Worm (Caenorhabditis elegans) whole organism, late embryonic: ENCODE measurements around the gene clec-175.

Experiments used
- F13H6.1 ChIP-seq: sonication (generic microtip); optimal IDR thresholded peaks from 2 replicates; lab custom pipeline; 2016; ENCODE audit warnings: missing genetic modification characterization, missing compliant biosample characterization
- K02D7.2 ChIP-seq: sonication (generic microtip); optimal IDR thresholded peaks from 2 replicates; lab custom pipeline; 2017; ENCODE audit warnings: mild to moderate bottlenecking, missing genetic modification characterization, missing compliant biosample characterization
- T23F11.4 ChIP-seq: fragments of 200-800 bp; sonication (Bioruptor generic); optimal IDR thresholded peaks from 2 replicates; lab custom pipeline; 2018; ENCODE audit warnings: mild to moderate bottlenecking, missing genetic modification characterization, missing compliant biosample characterization
- Y22D7AL.16 ChIP-seq: sonication (generic microtip); optimal IDR thresholded peaks from 2 replicates; lab custom pipeline; 2016; ENCODE audit warnings: missing genetic modification characterization, missing compliant biosample characterization
- ahr-1 ChIP-seq: sonication (generic microtip); optimal IDR thresholded peaks from 2 replicates; lab custom pipeline; 2016; ENCODE audit warnings: missing genetic modification characterization, missing compliant biosample characterization
- ama-1 ChIP-seq: fragments of 150-350 bp; optimal IDR thresholded peaks from 2 replicates; lab custom pipeline; 2014
- ceh-18 ChIP-seq: sonication (generic microtip); optimal IDR thresholded peaks from 2 replicates; lab custom pipeline; 2016; ENCODE audit warnings: missing genetic modification characterization, missing compliant biosample characterization
- ceh-22 ChIP-seq: sonication (generic microtip); optimal IDR thresholded peaks from 2 replicates; lab custom pipeline; 2017; ENCODE audit warnings: missing biosample characterization, missing genetic modification characterization
- ceh-24 ChIP-seq: sonication (generic microtip); optimal IDR thresholded peaks from 2 replicates; lab custom pipeline; 2016; ENCODE audit warnings: mild to moderate bottlenecking, missing genetic modification characterization, missing compliant biosample characterization
- ceh-6 ChIP-seq: fragments of 200-800 bp; sonication (Bioruptor generic); optimal IDR thresholded peaks from 2 replicates; lab custom pipeline; 2018; ENCODE audit warnings: mild to moderate bottlenecking, missing genetic modification characterization, missing compliant biosample characterization
- ceh-9 ChIP-seq: sonication (generic microtip); optimal IDR thresholded peaks from 2 replicates; lab custom pipeline; 2016; ENCODE audit warnings: mild to moderate bottlenecking, missing genetic modification characterization, inconsistent platforms, missing compliant biosample characterization
- che-1 ChIP-seq: sonication (generic microtip); optimal IDR thresholded peaks from 2 replicates; lab custom pipeline; 2016; ENCODE audit warnings: mild to moderate bottlenecking, missing genetic modification characterization, missing compliant biosample characterization
- elt-2 ChIP-seq: sonication (generic microtip); optimal IDR thresholded peaks from 2 replicates; lab custom pipeline; 2016; ENCODE audit warnings: missing genetic modification reagents, missing genetic modification characterization, missing compliant biosample characterization
- fkh-10 ChIP-seq: fragments of 150-350 bp; optimal IDR thresholded peaks from 2 replicates; lab custom pipeline; 2014; ENCODE audit warnings: missing biosample characterization, missing genetic modification reagents, missing genetic modification characterization
- fkh-6 ChIP-seq: sonication (generic microtip); optimal IDR thresholded peaks from 2 replicates; lab custom pipeline; 2016; ENCODE audit warnings: missing genetic modification characterization, missing compliant biosample characterization
- hlh-15 ChIP-seq: sonication (generic microtip); optimal IDR thresholded peaks from 2 replicates; lab custom pipeline; 2016; ENCODE audit warnings: missing genetic modification characterization, missing compliant biosample characterization
- hlh-6 ChIP-seq: sonication (generic microtip); optimal IDR thresholded peaks from 2 replicates; lab custom pipeline; 2016; ENCODE audit warnings: missing genotype, missing genetic modification characterization, missing compliant biosample characterization
- hlh-8 ChIP-seq: sonication (generic microtip); optimal IDR thresholded peaks from 2 replicates; lab custom pipeline; 2016; ENCODE audit warnings: missing genotype, missing genetic modification characterization, missing compliant biosample characterization
- lim-6 ChIP-seq: sonication (generic microtip); optimal IDR thresholded peaks from 2 replicates; lab custom pipeline; 2016; ENCODE audit warnings: missing genetic modification characterization, missing compliant biosample characterization
- nfya-1 ChIP-seq: sonication (generic microtip); optimal IDR thresholded peaks from 2 replicates; lab custom pipeline; 2017; ENCODE audit warnings: missing genetic modification characterization, mild to moderate bottlenecking, missing compliant biosample characterization, antibody characterized with exemption, moderate library complexity
- nhr-11 ChIP-seq: fragments of 150-350 bp; optimal IDR thresholded peaks from 2 replicates; lab custom pipeline; 2014; ENCODE audit warnings: missing biosample characterization, missing genetic modification characterization
- pat-9 ChIP-seq: fragments of 200-800 bp; sonication (Bioruptor generic); optimal IDR thresholded peaks from 2 replicates; lab custom pipeline; 2018; ENCODE audit warnings: mild to moderate bottlenecking, missing genetic modification characterization, moderate library complexity, missing compliant biosample characterization
- pax-1 ChIP-seq: fragments of 150-350 bp; optimal IDR thresholded peaks from 2 replicates; lab custom pipeline; 2014; ENCODE audit warnings: missing biosample characterization, missing genetic modification characterization
- pha-4 ChIP-seq: fragments of 150-350 bp; optimal IDR thresholded peaks from 2 replicates; lab custom pipeline; 2018; ENCODE audit warnings: missing biosample characterization, missing genetic modification reagents, missing genetic modification characterization
- pros-1 ChIP-seq: fragments of 150-350 bp; optimal IDR thresholded peaks from 2 replicates; lab custom pipeline; 2014; ENCODE audit warnings: missing biosample characterization, missing genetic modification reagents, missing genetic modification characterization
- ref-2 ChIP-seq: sonication (generic microtip); optimal IDR thresholded peaks from 2 replicates; lab custom pipeline; 2016; ENCODE audit warnings: missing genetic modification characterization, missing compliant biosample characterization
- sdc-2 ChIP-seq: sonication (generic microtip); optimal IDR thresholded peaks from 2 replicates; lab custom pipeline; 2016; ENCODE audit warnings: missing genotype, missing genetic modification characterization, missing compliant biosample characterization
- sox-4 ChIP-seq: sonication (generic microtip); optimal IDR thresholded peaks from 2 replicates; lab custom pipeline; 2017; ENCODE audit warnings: mild to moderate bottlenecking, missing genetic modification characterization, inconsistent platforms, missing compliant biosample characterization
- syd-9 ChIP-seq: sonication (generic microtip); optimal IDR thresholded peaks from 2 replicates; lab custom pipeline; 2016; ENCODE audit warnings: mild to moderate bottlenecking, missing genetic modification characterization, moderate library complexity, missing compliant biosample characterization
- tbx-2 ChIP-seq: sonication (generic microtip); optimal IDR thresholded peaks from 2 replicates; lab custom pipeline; 2016; ENCODE audit warnings: missing genetic modification characterization, missing compliant biosample characterization
- ttx-3 ChIP-seq: sonication (generic microtip); optimal IDR thresholded peaks from 2 replicates; lab custom pipeline; 2016; ENCODE audit warnings: missing genetic modification reagents, missing genetic modification characterization, missing compliant biosample characterization
- unc-3 ChIP-seq, 2 experiments: fragments of 200-800 bp in 1 of 2; sonication (Bioruptor generic) in 1 of 2; sonication (generic microtip) in 1 of 2; conservative IDR thresholded peaks in 1 of 2; optimal IDR thresholded peaks in 1 of 2; 2 replicates each; pipeline versions ENCODE4 v1.3.6 to Lab custom; 2016 to 2022; ENCODE audit warnings: missing compliant biosample characterization in 2 of 2, missing genetic modification characterization in 2 of 2, missing genetic modification reagents in 1 of 2
- unc-42 ChIP-seq: sonication (generic microtip); optimal IDR thresholded peaks from 2 replicates; lab custom pipeline; 2016; ENCODE audit warnings: missing genotype, missing genetic modification characterization, missing compliant biosample characterization
- unc-86 ChIP-seq: sonication (generic microtip); optimal IDR thresholded peaks from 2 replicates; lab custom pipeline; 2016; ENCODE audit warnings: missing genetic modification characterization, missing compliant biosample characterization

clec-175 gene

DNA sequence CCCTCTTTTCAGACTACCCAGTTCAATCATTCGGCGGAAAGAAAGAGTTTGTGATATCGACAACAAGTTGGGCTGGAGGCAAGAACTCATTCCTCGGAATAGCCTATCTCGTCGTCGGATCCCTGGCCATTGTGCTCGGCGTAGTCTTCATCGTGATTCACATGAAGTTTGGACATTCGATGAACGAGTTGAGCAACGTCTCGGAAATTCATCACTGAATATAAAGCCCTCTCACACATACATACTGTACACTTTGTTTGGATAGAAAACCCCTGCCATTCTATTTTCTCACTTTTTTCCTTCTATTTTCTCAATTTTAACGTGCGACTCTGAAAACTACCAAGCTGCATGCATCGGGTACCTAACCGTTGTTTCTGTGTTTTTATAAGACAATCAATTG, 27.3 kb downstream of the clec-175 start, which contains the start of gene R08C7.12:
TSS of gene R08C7.12 (plus strand) at position 301 of the 400 bp plus-strand sequence.
- TF ChIP-seq ama-1: no peak
- TF ChIP-seq ttx-3: no peak
- no peak for TF ChIP-seq sox-4 (tag; lab: Kevin White, UChicago)
- TF ChIP-seq T23F11.4 (GFP tag; lab: Kevin White, UChicago): no peak
- no peak for TF ChIP-seq fkh-6 (tag; lab: Kevin White, UChicago)
- TF ChIP-seq F13H6.1 (tag; lab: Kevin White, UChicago): no peak
- TF ChIP-seq pha-4 (tag; lab: Kevin White, UChicago): no peak
- TF ChIP-seq pax-1: no peak
- no peak for TF ChIP-seq unc-86
- TF ChIP-seq fkh-10 (GFP tag; lab: Kevin White, UChicago): no peak

ce11 chrIV:4449843-4450242, 27.7 kb downstream of the clec-175 start:
- TF ChIP-seq elt-2 (tag; lab: Kevin White, UChicago) (peak; percentile 75), fkh-10 (GFP tag; lab: Kevin White, UChicago) (no peak)

DNA sequence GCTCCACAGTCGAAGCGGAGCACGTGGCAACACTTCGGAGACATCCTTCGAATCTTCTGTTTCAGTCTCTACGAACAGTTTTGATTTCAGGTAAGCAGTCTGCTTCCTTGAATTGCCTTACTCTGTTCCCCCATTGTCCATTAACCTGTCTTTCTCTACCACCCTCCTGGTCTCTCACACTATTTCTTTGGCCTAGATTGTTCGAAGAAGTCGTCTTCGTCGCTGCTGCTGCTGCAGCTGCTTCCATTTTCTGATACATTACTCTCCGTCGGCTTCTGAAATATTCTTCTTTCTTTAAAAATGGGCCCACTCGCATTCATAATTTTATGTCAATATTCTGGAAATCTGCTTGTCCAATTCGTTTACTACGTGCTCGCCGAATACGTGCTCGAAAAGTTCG, 29.4 kb downstream of the clec-175 start, which contains the start of gene R08C7.1:
TSS of gene R08C7.1 (plus strand) at position 301 of the 400 bp plus-strand sequence.
- TF ChIP-seq T23F11.4 (GFP tag; lab: Kevin White, UChicago): no peak
- TF ChIP-seq K02D7.2: no peak
- no peak for TF ChIP-seq hlh-6 (tag; lab: Kevin White, UChicago)
- no peak for TF ChIP-seq nhr-11 (tag; lab: Kevin White, UChicago)
- no peak for TF ChIP-seq pat-9 (tag; lab: Kevin White, UChicago)
- no peak for TF ChIP-seq pax-1
- TF ChIP-seq fkh-6 (tag; lab: Kevin White, UChicago): no peak
- no peak for TF ChIP-seq ceh-22
- no peak for TF ChIP-seq unc-42 (tag; lab: Kevin White, UChicago)
- TF ChIP-seq, all 69 proteins: peak for 0

DNA sequence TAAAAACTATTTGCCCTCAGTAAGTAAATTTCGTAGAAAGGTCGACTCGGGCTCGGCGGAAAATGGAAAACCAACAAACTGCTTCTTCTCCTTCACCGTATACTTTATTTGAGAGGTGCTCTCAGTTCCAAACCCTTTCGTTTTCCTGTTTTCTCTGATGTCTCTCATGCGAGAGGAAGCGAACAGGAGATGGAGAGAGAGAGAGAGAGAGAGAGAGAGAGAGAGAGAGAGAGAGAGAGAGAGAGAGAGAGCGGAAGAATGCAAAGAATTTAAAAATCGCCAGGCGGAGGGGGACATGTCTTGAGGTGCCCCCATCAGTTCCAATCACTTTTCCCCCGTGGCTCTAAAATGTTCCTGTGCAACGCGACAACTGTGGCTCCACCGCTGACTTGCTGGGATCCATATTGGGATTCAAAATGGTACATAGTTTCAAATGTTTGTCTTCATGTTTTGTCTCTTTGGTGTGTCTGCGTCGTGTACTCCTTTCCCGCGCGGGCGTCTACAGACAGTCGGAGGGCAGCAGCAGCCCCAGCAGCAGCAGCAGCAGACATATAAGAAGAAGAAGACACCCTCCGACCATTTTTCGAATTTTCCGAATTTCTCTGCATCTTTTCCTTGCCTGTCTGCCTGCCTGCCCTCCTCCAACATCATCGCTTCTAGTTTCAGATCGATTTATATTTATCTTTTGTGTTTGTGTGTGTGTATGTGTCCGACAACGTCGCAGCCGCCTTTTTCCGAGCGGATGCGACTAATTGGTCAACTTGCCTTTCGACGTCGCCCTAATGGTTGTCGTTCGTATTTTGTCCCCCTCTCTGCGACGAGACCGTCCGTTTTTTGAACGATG, 32.4 kb downstream of the clec-175 start, which contains the start of gene R08C7.11:
TSS of gene R08C7.11 (minus strand) at position 608 of the 844 bp plus-strand sequence.
- TF ChIP-seq nfya-1 (tag; lab: Kevin White, UChicago): peak; percentile 16
- TF ChIP-seq sdc-2 (tag; lab: Kevin White, UChicago): peak; percentile 50
- peak; percentile 17 for TF ChIP-seq ceh-6 (GFP tag; lab: Kevin White, UChicago)
- TF ChIP-seq ceh-18 (tag; lab: Kevin White, UChicago): peak; percentile 30
- no peak for TF ChIP-seq tbx-2 (tag; lab: Kevin White, UChicago)

DNA sequence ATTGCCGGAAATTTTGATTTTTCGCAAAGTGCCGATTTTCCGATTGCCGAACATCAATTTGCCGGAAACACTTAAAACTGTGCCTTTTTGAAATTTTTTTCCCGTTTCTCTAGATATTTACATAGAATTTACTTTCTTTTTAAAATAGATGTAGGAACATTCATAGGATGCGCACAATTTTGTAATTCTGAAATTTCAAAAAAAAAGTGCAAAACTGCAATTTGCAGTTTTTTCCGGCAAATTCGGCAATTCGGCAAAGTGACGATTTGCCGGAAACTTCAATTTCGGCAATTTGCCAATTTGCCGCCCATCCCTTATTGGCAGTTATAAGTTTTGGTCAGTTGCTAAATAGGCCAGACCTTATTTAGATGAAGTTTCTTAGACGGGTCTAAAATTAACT, 34.5 kb downstream of the clec-175 start:
- no peak for TF ChIP-seq nhr-11 (tag; lab: Kevin White, UChicago)
- TF ChIP-seq F13H6.1 (tag; lab: Kevin White, UChicago): no peak
- TF ChIP-seq ceh-24 (tag; lab: Kevin White, UChicago): no peak
- no peak for TF ChIP-seq che-1
- TF ChIP-seq unc-42 (tag; lab: Kevin White, UChicago): no peak
- no peak for TF ChIP-seq ahr-1 (tag; lab: Kevin White, UChicago)
- TF ChIP-seq ref-2 (tag; lab: Kevin White, UChicago): no peak
- no peak for TF ChIP-seq tbx-2 (tag; lab: Kevin White, UChicago)
- no peak for TF ChIP-seq lim-6 (tag; lab: Kevin White, UChicago)
- TF ChIP-seq hlh-8 (tag; lab: Kevin White, UChicago): no peak
- no peak for TF ChIP-seq ceh-9 (tag; lab: Kevin White, UChicago)
- no peak for TF ChIP-seq Y22D7AL.16
- no peak for TF ChIP-seq pha-4 (tag; lab: Kevin White, UChicago)
- TF ChIP-seq pros-1 (tag; lab: Kevin White, UChicago): no peak
- no peak for TF ChIP-seq hlh-15 (tag; lab: Kevin White, UChicago)
- no peak for TF ChIP-seq unc-3 (GFP tag; conservative IDR thresholded peaks at IDR 0.05; lab: Robert Waterston, UW)
- no peak for TF ChIP-seq unc-3 (tag; optimal IDR thresholded peaks at IDR 0.05; lab: Kevin White, UChicago)
- TF ChIP-seq syd-9 (tag; lab: Kevin White, UChicago): no peak
